Fruit fly (Drosophila melanogaster): ENCODE measurements around the gene Roc1a.

Roc1a gene

DNA sequence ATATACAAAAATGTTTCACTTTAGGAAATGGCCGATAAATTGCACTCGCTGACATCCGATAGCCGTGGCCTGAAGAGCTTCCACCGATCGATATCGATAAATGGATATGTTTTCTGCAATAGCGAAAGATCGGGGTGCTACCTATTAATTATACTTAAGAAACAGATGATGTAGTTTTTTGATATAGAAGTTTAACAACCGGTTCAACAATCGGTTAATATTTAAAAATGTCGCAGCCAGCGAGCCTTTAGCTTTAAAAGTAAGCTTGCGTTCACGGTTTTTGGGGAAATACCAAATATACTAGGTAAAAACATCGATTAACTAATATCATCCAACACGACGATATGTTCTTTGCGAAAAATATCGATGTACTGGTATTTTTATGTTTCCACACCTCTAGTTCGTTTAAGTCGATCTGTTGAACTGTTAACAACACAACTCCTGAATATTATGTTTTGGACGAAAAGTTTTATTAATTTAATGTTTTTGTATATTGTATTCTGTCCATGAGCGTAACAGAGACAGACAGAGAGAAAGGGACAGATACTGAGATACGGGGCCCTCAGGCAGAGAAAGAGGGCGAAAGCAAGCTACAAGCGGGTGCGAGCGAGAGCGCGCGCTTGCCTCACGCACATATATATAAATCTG is 11.5 kb upstream of the Roc1a start, which contains the start of gene Dredd (continued):
- TF ChIP-seq CG7271 (tag; optimal IDR thresholded peaks at IDR 0.05) (no peak), CG11093 (GFP tag; IDR thresholded peaks at IDR 0.05) (no peak), psq (GFP tag; optimal IDR thresholded peaks at IDR 0.05) (no peak), CG33557 (GFP tag; optimal IDR thresholded peaks at IDR 0.05) (no peak), CG32772 (GFP tag; IDR thresholded peaks at IDR 0.05) (no peak), schlank (tag; optimal IDR thresholded peaks at IDR 0.05) (no peak), CG17912 (GFP tag; optimal IDR thresholded peaks at IDR 0.05) (no peak), ara (GFP tag; IDR thresholded peaks at IDR 0.05) (no peak), CG1024 (GFP tag; IDR thresholded peaks at IDR 0.05) (no peak), en (GFP tag; optimal IDR thresholded peaks at IDR 0.05) (no peak), sens (GFP tag) (peak; percentile 76), Deaf1 (tag; optimal IDR thresholded peaks at IDR 0.05) (no peak), CHES-1-like (GFP tag; optimal IDR thresholded peaks at IDR 0.05) (no peak), CG12299 (tag; optimal IDR thresholded peaks at IDR 0.05) (peak; percentile 36), HLH4C (GFP tag; IDR thresholded peaks at IDR 0.05; ENCODE audit: partially characterized antibody) (peak; percentile 96), zen2 (GFP tag; IDR thresholded peaks at IDR 0.05; ENCODE audit: partially characterized antibody) (peak; percentile 85), CG4328 (GFP tag; optimal IDR thresholded peaks at IDR 0.05) (no peak), YL-1 (GFP tag; optimal IDR thresholded peaks at IDR 0.05) (no peak), vnd (GFP tag; IDR thresholded peaks at IDR 0.05; ENCODE audit: partially characterized antibody) (peak; percentile 100), CG10321 (GFP tag; IDR thresholded peaks at IDR 0.05) (peak; percentile 89), caup (GFP tag; optimal IDR thresholded peaks at IDR 0.05; ENCODE audit: severe bottlenecking) (no peak), row (GFP tag; IDR thresholded peaks at IDR 0.05) (0 out of 3 replicates have a peak, but pooled peaks have one; percentile 10), sd (tag; optimal IDR thresholded peaks at IDR 0.05) (no peak), CG1529 (GFP tag; optimal IDR thresholded peaks at IDR 0.05) (no peak), CG1792 (GFP tag; optimal IDR thresholded peaks at IDR 0.05) (no peak), chn (GFP tag; optimal IDR thresholded peaks at IDR 0.05) (no peak), HLHmδ (GFP tag; optimal IDR thresholded peaks at IDR 0.05) (no peak), CG18011 (GFP tag; optimal IDR thresholded peaks at IDR 0.05) (no peak), CG17802 (tag; optimal IDR thresholded peaks at IDR 0.05) (no peak), B-H1 (GFP tag; IDR thresholded peaks at IDR 0.05) (no peak), prd (optimal IDR thresholded peaks at IDR 0.05) (no peak), prd (GFP tag; IDR thresholded peaks at IDR 0.05) (no peak), Stat92E (GFP tag; optimal IDR thresholded peaks at IDR 0.05) (peak in 1 of 3 experiments; percentile 3), Spps (tag; optimal IDR thresholded peaks at IDR 0.05) (no peak), CG11456 (GFP tag; IDR thresholded peaks at IDR 0.05) (no peak), ab (GFP tag; optimal IDR thresholded peaks at IDR 0.05) (no peak), CG13123 (GFP tag; optimal IDR thresholded peaks at IDR 0.05) (no peak), CG4730 (GFP tag; IDR thresholded peaks at IDR 0.05) (no peak), Fer1 (GFP tag; optimal IDR thresholded peaks at IDR 0.05) (no peak), cas (GFP tag; IDR thresholded peaks at IDR 0.05) (no peak), CG4282 (GFP tag; optimal IDR thresholded peaks at IDR 0.05) (no peak), NK7.1 (GFP tag; optimal IDR thresholded peaks at IDR 0.05) (no peak), CG9727 (GFP tag; optimal IDR thresholded peaks at IDR 0.05) (peak; percentile 2), pho (GFP tag; optimal IDR thresholded peaks at IDR 0.05) (no peak), ewg (GFP tag; optimal IDR thresholded peaks at IDR 0.05) (no peak), sna (GFP tag; IDR thresholded peaks at IDR 0.05; ENCODE audit: partially characterized antibody) (peak; percentile 91), nerfin-1 (tag; optimal IDR thresholded peaks at IDR 0.05) (no peak), CG15696 (tag; optimal IDR thresholded peaks at IDR 0.05) (no peak), fru (optimal IDR thresholded peaks at IDR 0.05) (no peak), CG43689 (GFP tag; IDR thresholded peaks at IDR 0.05) (no peak), repo (GFP tag; optimal IDR thresholded peaks at IDR 0.05) (no peak)
